Worm (Caenorhabditis elegans): ENCODE results near the gene F39H12.3.
A peak's percentile ranks its signal among the peaks of the same experiment; 100 is the strongest.

The F39H12.3 gene

DNA sequence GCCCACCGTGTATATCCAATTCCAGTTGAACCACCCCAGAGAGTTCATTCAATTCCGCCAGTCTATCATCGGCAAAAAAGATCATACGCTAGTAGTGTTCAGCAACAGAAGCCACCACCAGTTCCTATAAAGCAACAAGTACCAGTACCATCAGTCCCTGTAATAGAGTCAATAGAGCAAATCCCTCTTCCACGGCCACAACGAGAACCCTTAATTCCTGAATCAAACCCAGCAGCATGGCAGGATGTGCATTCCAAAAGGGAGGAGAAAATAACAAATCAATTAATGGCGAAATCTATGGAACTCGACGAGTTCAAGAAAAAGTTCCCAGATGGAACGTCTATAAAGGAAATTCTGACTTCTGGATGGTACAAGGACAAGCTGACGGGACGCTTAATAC is 51.4 kb downstream of the F39H12.3 start:
- TF ChIP-seq F49E8.2 (tag; optimal IDR thresholded peaks at IDR 0.05; ENCODE audit: borderline replicate concordance) (no peak), ztf-7 (tag; optimal IDR thresholded peaks at IDR 0.05) (no peak), ceh-44 (GFP tag; IDR thresholded peaks at IDR 0.05) (no peak), lin-38 (GFP tag; IDR thresholded peaks at IDR 0.05) (no peak), unc-62 (GFP tag; optimal IDR thresholded peaks at IDR 0.05 in 1 of 2) (peak in 1 of 2 experiments; percentile 94), unc-62 (tag; optimal IDR thresholded peaks at IDR 0.05) (no peak)

All from whole organism, L4 larva.